Worm (Caenorhabditis elegans) whole organism, midembryonic: ENCODE results near the gene sre-38.

Experiments used
- cog-1 ChIP-seq: sonication (generic microtip); optimal IDR thresholded peaks from 2 replicates; lab custom pipeline; 2016; ENCODE audit warnings: missing genetic modification characterization, missing compliant biosample characterization
- flt-1 ChIP-seq: fragments of 200-800 bp; sonication (Bioruptor generic); IDR thresholded peaks from 2 replicates; pipeline ENCODE4 v1.3.6; 2022; ENCODE audit warnings: missing genetic modification characterization, missing compliant biosample characterization
- klf-2 ChIP-seq: fragments of 200-800 bp; sonication (Bioruptor generic); conservative IDR thresholded peaks from 2 replicates; pipeline ENCODE4 v1.3.6; 2022; ENCODE audit warnings: missing genetic modification reagents, missing genetic modification characterization, missing compliant biosample characterization
- ref-1 ChIP-seq: fragments of 200-800 bp; sonication (Bioruptor generic); conservative IDR thresholded peaks from 2 replicates; pipeline ENCODE4 v1.3.6; 2022; ENCODE audit warnings: missing genetic modification reagents, missing genetic modification characterization, missing compliant biosample characterization
- tab-1 ChIP-seq: fragments of 200-800 bp; sonication (Bioruptor generic); IDR thresholded peaks from 2 replicates; pipeline ENCODE4 v1.3.6; 2022; ENCODE audit warnings: missing genetic modification characterization, missing compliant biosample characterization
- ztf-23 ChIP-seq: fragments of 200-800 bp; sonication (Bioruptor generic); IDR thresholded peaks from 2 replicates; pipeline ENCODE4 v1.3.6; 2022; ENCODE audit warnings: missing genetic modification reagents, missing genetic modification characterization, missing compliant biosample characterization

ce11 chrII:12414805-12415204 lies 42.6 kb upstream of the sre-38 start, which contains the start of gene Y57A10C.11:
- TF ChIP-seq flt-1 (no peak), cog-1 (no peak), ztf-23 (GFP tag; lab: Robert Waterston, UW) (no peak), ref-1 (GFP tag; lab: Robert Waterston, UW) (no peak), tab-1 (no peak), klf-2 (GFP tag; lab: Robert Waterston, UW) (no peak)
